Worm (Caenorhabditis elegans) whole organism, young adult: ENCODE measurements around the gene srd-50.

Experiments
- B0336.3 ChIP-seq: fragments of 200-800 bp; sonication (Bioruptor generic); IDR thresholded peaks from 2 replicates; pipeline ENCODE4 v1.3.6; 2022; ENCODE audit warnings: missing genetic modification characterization, missing compliant biosample characterization
- C17E4.6 ChIP-seq: fragments of 200-800 bp; sonication (Bioruptor generic); IDR thresholded peaks from 2 replicates; pipeline ENCODE4 v1.3.6; 2022; ENCODE audit warnings: missing genetic modification reagents, missing genetic modification characterization, missing compliant biosample characterization
- F10E7.11 ChIP-seq: sonication (generic microtip); optimal IDR thresholded peaks from 2 replicates; lab custom pipeline; 2017; ENCODE audit warnings: mild to moderate bottlenecking, missing genetic modification characterization, moderate library complexity, missing compliant biosample characterization
- F33H1.4 ChIP-seq: fragments of 200-800 bp; sonication (Bioruptor generic); IDR thresholded peaks from 2 replicates; pipeline ENCODE4 v1.3.6; 2022; ENCODE audit warnings: missing genetic modification reagents, missing genetic modification characterization, missing compliant biosample characterization
- F39B2.1 ChIP-seq: fragments of 200-800 bp; sonication (Bioruptor generic); IDR thresholded peaks from 2 replicates; pipeline ENCODE4 v1.3.6; 2022; ENCODE audit warnings: missing genetic modification reagents, missing genetic modification characterization, missing compliant biosample characterization
- F49E8.2 ChIP-seq: sonication (generic microtip); optimal IDR thresholded peaks from 3 replicates; lab custom pipeline; 2017; ENCODE audit warnings: missing genetic modification characterization, mild to moderate bottlenecking, missing compliant biosample characterization, antibody characterized with exemption, moderate library complexity; ENCODE audit not compliant: insufficient read depth
- F55B11.4 ChIP-seq: sonication (generic microtip); optimal IDR thresholded peaks from 2 replicates; lab custom pipeline; 2016; ENCODE audit warnings: missing compliant biosample characterization, missing genetic modification characterization, borderline replicate concordance; ENCODE audit not compliant: insufficient read depth
- K11D2.4 ChIP-seq: fragments of 200-800 bp; sonication (Bioruptor generic); IDR thresholded peaks from 2 replicates; pipeline ENCODE4 v1.3.6; 2022; ENCODE audit warnings: missing genetic modification reagents, missing genetic modification characterization, missing compliant biosample characterization
- Y67H2A.10 ChIP-seq: fragments of 200-800 bp; sonication (Bioruptor generic); conservative IDR thresholded peaks from 2 replicates; pipeline ENCODE4 v1.3.6; 2022; ENCODE audit warnings: missing genetic modification reagents, missing genetic modification characterization, missing compliant biosample characterization
- Y79H2A.3 ChIP-seq: fragments of 200-800 bp; sonication (Bioruptor generic); conservative IDR thresholded peaks from 2 replicates; pipeline ENCODE4 v1.3.6; 2022; ENCODE audit warnings: missing genetic modification reagents, missing genetic modification characterization, missing compliant biosample characterization
- Y95B8A.8 ChIP-seq: fragments of 200-800 bp; sonication (Bioruptor generic); IDR thresholded peaks from 2 replicates; pipeline ENCODE4 v1.3.6; 2022; ENCODE audit warnings: missing genetic modification reagents, missing genetic modification characterization, missing compliant biosample characterization
- ama-1 ChIP-seq, 3 experiments: fragments of 150-350 bp in 1 of 3; sonication (generic microtip) in 2 of 3; optimal IDR thresholded peaks; 2 replicates each; lab custom pipeline; 2014 to 2018; ENCODE audit warnings: missing biosample characterization in 2 of 3, missing genetic modification characterization in 2 of 3, missing genetic modification reagents in 2 of 3
- cebp-1 ChIP-seq, 2 experiments: fragments of 200-800 bp in 1 of 2; sonication (Bioruptor generic) in 1 of 2; sonication (generic microtip) in 1 of 2; IDR thresholded peaks in 1 of 2; optimal IDR thresholded peaks in 1 of 2; 2 replicates each; pipeline versions ENCODE4 v1.3.6 to Lab custom; 2017 to 2022; ENCODE audit warnings: missing compliant biosample characterization in 2 of 2, missing genetic modification characterization in 2 of 2, mild to moderate bottlenecking in 1 of 2, missing genetic modification reagents in 1 of 2, moderate library complexity in 1 of 2
- cebp-2 ChIP-seq: fragments of 200-800 bp; sonication (Bioruptor generic); IDR thresholded peaks from 2 replicates; pipeline ENCODE4 v1.3.6; 2022; ENCODE audit warnings: missing genetic modification characterization, missing compliant biosample characterization
- ceh-40 ChIP-seq: fragments of 200-800 bp; sonication (Bioruptor generic); IDR thresholded peaks from 2 replicates; pipeline ENCODE4 v1.3.6; 2022; ENCODE audit warnings: missing genetic modification characterization, missing compliant biosample characterization
- ceh-79 ChIP-seq: sonication (generic microtip); optimal IDR thresholded peaks from 2 replicates; lab custom pipeline; 2017; ENCODE audit warnings: mild to moderate bottlenecking, missing genetic modification characterization, missing compliant biosample characterization
- ceh-91 ChIP-seq: fragments of 200-800 bp; sonication (Bioruptor generic); IDR thresholded peaks from 2 replicates; pipeline ENCODE4 v1.3.6; 2022; ENCODE audit warnings: missing genetic modification reagents, missing genetic modification characterization, missing compliant biosample characterization
- chd-7 ChIP-seq: sonication (generic microtip); optimal IDR thresholded peaks from 2 replicates; lab custom pipeline; 2016; ENCODE audit warnings: mild to moderate bottlenecking, missing genetic modification characterization, moderate library complexity, missing compliant biosample characterization
- die-1 ChIP-seq: sonication (generic microtip); optimal IDR thresholded peaks from 2 replicates; lab custom pipeline; 2016; ENCODE audit warnings: missing genotype, mild to moderate bottlenecking, missing genetic modification characterization, missing compliant biosample characterization
- dpff-1 ChIP-seq: sonication (generic microtip); optimal IDR thresholded peaks from 2 replicates; lab custom pipeline; 2017; ENCODE audit warnings: mild to moderate bottlenecking, missing genetic modification characterization, missing compliant biosample characterization
- efl-1 ChIP-seq: fragments of 150-350 bp; optimal IDR thresholded peaks from 2 replicates; lab custom pipeline; 2014; ENCODE audit warnings: missing biosample characterization, missing genetic modification reagents, missing genetic modification characterization
- him-1 ChIP-seq: sonication (generic microtip); optimal IDR thresholded peaks from 2 replicates; lab custom pipeline; 2016; ENCODE audit warnings: missing genotype, missing genetic modification reagents, missing genetic modification characterization, missing compliant biosample characterization
- hlh-26 ChIP-seq: fragments of 200-800 bp; sonication (Bioruptor generic); conservative IDR thresholded peaks from 2 replicates; pipeline ENCODE4 v1.3.6; 2022; ENCODE audit warnings: missing genetic modification reagents, missing genetic modification characterization, missing compliant biosample characterization
- hmg-1.2 ChIP-seq: fragments of 200-800 bp; sonication (Bioruptor generic); IDR thresholded peaks from 2 replicates; pipeline ENCODE4 v1.3.6; 2022; ENCODE audit warnings: missing genetic modification reagents, missing genetic modification characterization, missing compliant biosample characterization
- hrde-1 ChIP-seq: sonication (generic microtip); optimal IDR thresholded peaks from 2 replicates; lab custom pipeline; 2016; ENCODE audit warnings: missing genetic modification characterization, mild to moderate bottlenecking, missing compliant biosample characterization, moderate library complexity, missing genotype, missing genetic modification reagents, borderline replicate concordance
- hsf-1 ChIP-seq: fragments of 200-800 bp; sonication (Bioruptor generic); IDR thresholded peaks from 2 replicates; pipeline ENCODE4 v1.3.6; 2022; ENCODE audit warnings: missing genetic modification reagents, missing genetic modification characterization, missing compliant biosample characterization
- let-607 ChIP-seq, 2 experiments: fragments of 200-800 bp in 1 of 2; sonication (Bioruptor generic) in 1 of 2; sonication (generic microtip) in 1 of 2; optimal IDR thresholded peaks; 2 replicates each; lab custom pipeline; 2016 to 2018; ENCODE audit warnings: mild to moderate bottlenecking in 2 of 2, missing compliant biosample characterization in 2 of 2, missing genetic modification characterization in 2 of 2, moderate library complexity in 2 of 2, missing genotype in 1 of 2
- lin-26 ChIP-seq: fragments of 200-800 bp; sonication (Bioruptor generic); IDR thresholded peaks from 2 replicates; pipeline ENCODE4 v1.3.6; 2022; ENCODE audit warnings: missing genetic modification reagents, missing genetic modification characterization, missing compliant biosample characterization
- lir-1 ChIP-seq: fragments of 200-800 bp; sonication (Bioruptor generic); conservative IDR thresholded peaks from 2 replicates; pipeline ENCODE4 v1.3.6; 2022; ENCODE audit warnings: missing genetic modification reagents, missing genetic modification characterization, missing compliant biosample characterization
- madf-6 ChIP-seq: fragments of 200-800 bp; sonication (Bioruptor generic); IDR thresholded peaks from 2 replicates; pipeline ENCODE4 v1.3.6; 2022; ENCODE audit warnings: missing genetic modification reagents, missing genetic modification characterization, missing compliant biosample characterization
- mcd-1 ChIP-seq: fragments of 200-800 bp; sonication (Bioruptor generic); IDR thresholded peaks from 2 replicates; pipeline ENCODE4 v1.3.6; 2022; ENCODE audit warnings: missing genetic modification reagents, missing genetic modification characterization, missing compliant biosample characterization
- mxl-1 ChIP-seq: sonication (generic microtip); optimal IDR thresholded peaks from 2 replicates; lab custom pipeline; 2016; ENCODE audit warnings: missing genetic modification characterization, missing compliant biosample characterization
- nfya-1 ChIP-seq: sonication (generic microtip); optimal IDR thresholded peaks from 2 replicates; lab custom pipeline; 2017; ENCODE audit warnings: antibody characterized with exemption, missing compliant biosample characterization, missing genetic modification characterization, borderline replicate concordance; ENCODE audit not compliant: insufficient read depth
- nhr-120 ChIP-seq: fragments of 200-800 bp; sonication (Bioruptor generic); IDR thresholded peaks from 2 replicates; pipeline ENCODE4 v1.3.6; 2022; ENCODE audit warnings: missing genetic modification characterization, missing compliant biosample characterization
- pbrm-1 ChIP-seq: fragments of 200-800 bp; sonication (Bioruptor generic); IDR thresholded peaks from 2 replicates; pipeline ENCODE4 v1.3.6; 2022; ENCODE audit warnings: missing genetic modification reagents, missing genetic modification characterization, missing compliant biosample characterization
- rec-8 ChIP-seq, 2 experiments: sonication (generic microtip); optimal IDR thresholded peaks; 2 replicates each; lab custom pipeline; 2016; ENCODE audit warnings: mild to moderate bottlenecking in 2 of 2, missing genetic modification characterization in 2 of 2, missing genetic modification reagents in 2 of 2, missing genotype in 2 of 2, missing biosample characterization in 1 of 2, missing compliant biosample characterization in 1 of 2, moderate library complexity in 1 of 2
- sea-2 ChIP-seq: fragments of 200-800 bp; sonication (Bioruptor generic); IDR thresholded peaks from 2 replicates; pipeline ENCODE4 v1.3.6; 2022; ENCODE audit warnings: missing genetic modification characterization, missing compliant biosample characterization
- snpc-4 ChIP-seq, 5 experiments: fragments of 150-350 bp in 1 of 5; sonication (generic microtip) in 4 of 5; optimal IDR thresholded peaks; 2 replicates each; lab custom pipeline; 2014 to 2018; ENCODE audit warnings: missing genetic modification characterization in 5 of 5, missing biosample characterization in 3 of 5, antibody characterized with exemption in 2 of 5, mild to moderate bottlenecking in 2 of 5, missing compliant biosample characterization in 2 of 5, missing genotype in 2 of 5, moderate library complexity in 2 of 5, missing genetic modification reagents in 1 of 5
- tbp1 ChIP-seq: fragments of 200-800 bp; sonication (Bioruptor generic); optimal IDR thresholded peaks from 2 replicates; lab custom pipeline; 2018; ENCODE audit warnings: mild to moderate bottlenecking, missing genetic modification characterization, missing compliant biosample characterization
- unc-130 ChIP-seq: sonication (generic microtip); optimal IDR thresholded peaks from 2 replicates; lab custom pipeline; 2016; ENCODE audit warnings: missing genetic modification reagents, missing genetic modification characterization, missing compliant biosample characterization
- xnd-1 ChIP-seq: sonication (generic microtip); optimal IDR thresholded peaks from 2 replicates; lab custom pipeline; 2016; ENCODE audit warnings: missing genotype, missing genetic modification reagents, missing genetic modification characterization, missing compliant biosample characterization
- zfh-2 ChIP-seq: fragments of 200-800 bp; sonication (Bioruptor generic); conservative IDR thresholded peaks from 2 replicates; pipeline ENCODE4 v1.3.6; 2022; ENCODE audit warnings: missing genetic modification reagents, missing genetic modification characterization, missing compliant biosample characterization
- zim-3 ChIP-seq: sonication (generic microtip); optimal IDR thresholded peaks from 2 replicates; lab custom pipeline; 2017; ENCODE audit warnings: mild to moderate bottlenecking, missing genetic modification characterization, moderate library complexity, missing compliant biosample characterization
- ztf-28 ChIP-seq: fragments of 200-800 bp; sonication (Bioruptor generic); IDR thresholded peaks from 2 replicates; pipeline ENCODE4 v1.3.6; 2022; ENCODE audit warnings: missing genetic modification reagents, missing genetic modification characterization, missing compliant biosample characterization

srd-50 gene

DNA sequence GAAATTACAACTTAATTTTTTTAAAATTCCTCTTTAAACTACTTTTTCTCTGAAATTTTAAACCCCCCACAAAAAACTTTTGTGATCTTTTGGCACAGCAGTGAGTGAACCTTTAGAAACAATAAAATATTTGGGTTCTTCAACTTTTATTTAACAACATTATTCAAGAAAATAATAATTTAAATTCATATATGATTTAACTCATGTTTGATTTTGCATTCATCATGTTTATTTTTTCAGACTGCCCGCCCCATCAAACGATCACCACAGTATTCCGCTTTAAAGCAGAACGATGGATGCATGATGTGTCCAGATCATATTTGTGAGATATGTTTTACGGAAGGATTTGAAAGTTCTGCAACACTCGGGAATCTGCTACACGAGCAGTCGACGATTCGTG lies 35.2 kb downstream of the srd-50 start, which contains the start of gene set-8:
Gene set-8, plus strand, starts transcription at position 301 of the 400 bp plus-strand sequence.
- TF ChIP-seq F10E7.11 (tag; lab: Kevin White, UChicago) (no peak), mcd-1 (GFP tag; lab: Robert Waterston, UW) (no peak), rec-8 (tag; optimal IDR thresholded peaks at IDR 0.05; lab: Kevin White, UChicago) (no peak), mxl-1 (tag; lab: Kevin White, UChicago) (no peak), let-607 (tag; optimal IDR thresholded peaks at IDR 0.05; lab: Kevin White, UChicago) (no peak), dpff-1 (tag; lab: Kevin White, UChicago) (no peak), him-1 (tag; lab: Kevin White, UChicago) (no peak)

DNA sequence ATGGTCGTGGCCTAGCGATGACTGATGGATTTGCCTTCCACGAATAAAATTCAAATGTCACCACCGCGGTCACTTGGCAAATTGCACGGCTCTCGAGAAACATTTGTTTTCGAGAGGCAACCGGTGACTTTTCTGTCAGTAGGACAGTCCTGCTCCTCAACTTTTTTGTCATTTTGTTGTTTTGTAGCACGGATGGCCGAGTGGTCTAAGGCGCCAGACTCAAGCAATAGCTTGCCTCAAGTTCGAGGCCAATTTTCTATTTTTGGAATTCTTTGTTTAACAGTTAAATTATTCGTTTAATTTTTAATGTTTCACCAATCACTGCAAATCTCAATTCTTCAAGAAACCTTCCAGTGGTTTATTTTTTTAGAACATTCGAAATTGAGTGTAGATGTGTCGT lies 37.3 kb downstream of the srd-50 start:
- no peak for TF ChIP-seq sea-2
- TF ChIP-seq madf-6 (GFP tag; lab: Robert Waterston, UW) = no peak
- no peak for TF ChIP-seq rec-8 (tag; optimal IDR thresholded peaks at IDR 0.05; lab: Kevin White, UChicago)
- TF ChIP-seq K11D2.4 (GFP tag; lab: Robert Waterston, UW) = no peak
- TF ChIP-seq dpff-1 (tag; lab: Kevin White, UChicago) = no peak
- no peak for TF ChIP-seq ceh-91 (GFP tag; lab: Robert Waterston, UW)
- TF ChIP-seq B0336.3 (GFP tag; lab: Robert Waterston, UW) = no peak
- TF ChIP-seq lin-26 (GFP tag; lab: Robert Waterston, UW) = peak; percentile 59; the same call in 1 of the 2 replicates
- no peak for TF ChIP-seq xnd-1 (tag; lab: Kevin White, UChicago)
- peak; percentile 38; the same call in 1 of the 2 replicates for TF ChIP-seq hmg-1.2 (GFP tag; lab: Robert Waterston, UW)
- no peak for TF ChIP-seq hlh-26 (GFP tag; lab: Robert Waterston, UW)
- TF ChIP-seq ceh-79 (tag; lab: Kevin White, UChicago) = no peak
- no peak for TF ChIP-seq zim-3 (tag; lab: Kevin White, UChicago)
- no peak for TF ChIP-seq F39B2.1 (GFP tag; lab: Robert Waterston, UW)
- no peak for TF ChIP-seq hrde-1 (tag; lab: Kevin White, UChicago)
- no peak for TF ChIP-seq ama-1 (optimal IDR thresholded peaks at IDR 0.05; lab: Kevin White, UChicago)
- no peak for TF ChIP-seq ama-1 (GFP tag; optimal IDR thresholded peaks at IDR 0.05; lab: Kevin White, UChicago)
- no peak for TF ChIP-seq Y79H2A.3 (GFP tag; lab: Robert Waterston, UW)
- no peak for TF ChIP-seq hsf-1 (GFP tag; lab: Robert Waterston, UW)
- TF ChIP-seq chd-7 (tag; lab: Kevin White, UChicago) = no peak
- TF ChIP-seq ceh-40 (GFP tag; lab: Robert Waterston, UW) = no peak
- TF ChIP-seq tbp1 = peak; percentile 85
- TF ChIP-seq F55B11.4 (tag; lab: Kevin White, UChicago) = no peak
- no peak for TF ChIP-seq efl-1 (GFP tag; lab: Kevin White, UChicago)
- TF ChIP-seq unc-130 = no peak
- peak; percentile 48 for TF ChIP-seq die-1
- no peak for TF ChIP-seq pbrm-1
- TF ChIP-seq cebp-2 = no peak
- no peak for TF ChIP-seq snpc-4 (GFP tag; optimal IDR thresholded peaks at IDR 0.05; lab: Kevin White, UChicago)
- TF ChIP-seq snpc-4 (tag; optimal IDR thresholded peaks at IDR 0.05; lab: Kevin White, UChicago) = peak in 1 of 4 experiments; percentile 36
- no peak for TF ChIP-seq F49E8.2 (tag; lab: Kevin White, UChicago)
- TF ChIP-seq ztf-28 = no peak
- TF ChIP-seq F33H1.4 (GFP tag; lab: Robert Waterston, UW) = no peak
- no peak for TF ChIP-seq zfh-2 (GFP tag; lab: Robert Waterston, UW)
- TF ChIP-seq Y95B8A.8 (GFP tag; lab: Robert Waterston, UW) = no peak
- TF ChIP-seq lir-1 (GFP tag; lab: Robert Waterston, UW) = no peak
- no peak for TF ChIP-seq cebp-1 (GFP tag; IDR thresholded peaks at IDR 0.05; lab: Robert Waterston, UW)
- no peak for TF ChIP-seq cebp-1 (tag; optimal IDR thresholded peaks at IDR 0.05; lab: Kevin White, UChicago)
- no peak for TF ChIP-seq C17E4.6 (GFP tag; lab: Robert Waterston, UW)
- no peak for TF ChIP-seq nfya-1 (tag; lab: Kevin White, UChicago)
- TF ChIP-seq let-607 (tag; optimal IDR thresholded peaks at IDR 0.05; lab: Kevin White, UChicago) = no peak
- TF ChIP-seq nhr-120 (GFP tag; lab: Robert Waterston, UW) = no peak
- TF ChIP-seq Y67H2A.10 (GFP tag; lab: Robert Waterston, UW) = no peak
